Worm (Caenorhabditis elegans): ENCODE data around the gene clec-212.

ce11 chrV:7551821-7552220, 18.4 kb downstream of the clec-212 start, which contains the start of gene F19F10.3:
- TF ChIP-seq lin-39 (tag; optimal IDR thresholded peaks at IDR 0.05): no peak
- no peak for TF ChIP-seq nhr-12 (tag; optimal IDR thresholded peaks at IDR 0.05)
- TF ChIP-seq nhr-28 (tag; optimal IDR thresholded peaks at IDR 0.05): no peak
- no peak for TF ChIP-seq pag-3 (tag; optimal IDR thresholded peaks at IDR 0.05; ENCODE audit: borderline replicate concordance, insufficient read depth)
- no peak for TF ChIP-seq snpc-4 (tag; optimal IDR thresholded peaks at IDR 0.05)
- TF ChIP-seq unc-62 (GFP tag; optimal IDR thresholded peaks at IDR 0.05): no peak
